Worm (Caenorhabditis elegans) whole organism, L4/young adult: ENCODE measurements around the gene F39D8.3.

Experiments used
- W03F9.2 ChIP-seq: fragments of 150-350 bp; optimal IDR thresholded peaks from 2 replicates; lab custom pipeline; 2014; ENCODE audit warnings: missing biosample characterization, missing genetic modification characterization
- dao-5 ChIP-seq: sonication (generic microtip); optimal IDR thresholded peaks from 2 replicates; lab custom pipeline; 2016; ENCODE audit warnings: missing genotype, missing genetic modification characterization, moderate library complexity, missing compliant biosample characterization
- him-1 ChIP-seq: sonication (generic microtip); optimal IDR thresholded peaks from 2 replicates; lab custom pipeline; 2016; ENCODE audit warnings: missing genotype, missing genetic modification reagents, missing genetic modification characterization, missing compliant biosample characterization

The F39D8.3 gene

DNA sequence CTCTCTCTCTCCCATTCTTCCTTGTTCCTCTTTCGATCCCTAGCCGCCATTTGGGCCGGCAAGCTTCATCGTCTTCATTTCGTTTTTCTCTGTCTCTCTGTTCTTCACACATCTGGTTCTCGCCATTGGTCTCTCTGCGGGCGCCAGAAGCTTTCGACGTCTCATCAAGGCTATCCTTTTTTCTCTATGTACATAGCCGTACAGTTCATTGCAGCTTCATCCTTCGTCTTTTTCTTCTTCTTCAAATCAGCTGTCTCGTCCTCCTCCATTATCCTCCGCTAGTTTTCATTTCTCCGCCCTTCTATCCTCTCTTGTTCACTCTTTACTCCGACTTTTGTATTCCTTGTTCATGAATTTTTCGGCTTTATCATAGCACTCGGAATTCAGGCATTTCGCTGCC lies at the start of gene F39D8.3:
TSS of gene F39D8.3 (plus strand) at position 301 of the 400 bp plus-strand sequence.
- no peak for TF ChIP-seq him-1 (tag; lab: Kevin White, UChicago)
- TF ChIP-seq dao-5 (tag; lab: Kevin White, UChicago): no peak
- TF ChIP-seq W03F9.2 (tag; lab: Kevin White, UChicago): no peak

- TF ChIP-seq him-1 (tag; lab: Kevin White, UChicago) (no peak), W03F9.2 (tag; lab: Kevin White, UChicago) (no peak), dao-5 (tag; lab: Kevin White, UChicago) (no peak)
These were observed 48.0 kb upstream of the F39D8.3 start for ce11 chrX:15372772-15373171.

DNA sequence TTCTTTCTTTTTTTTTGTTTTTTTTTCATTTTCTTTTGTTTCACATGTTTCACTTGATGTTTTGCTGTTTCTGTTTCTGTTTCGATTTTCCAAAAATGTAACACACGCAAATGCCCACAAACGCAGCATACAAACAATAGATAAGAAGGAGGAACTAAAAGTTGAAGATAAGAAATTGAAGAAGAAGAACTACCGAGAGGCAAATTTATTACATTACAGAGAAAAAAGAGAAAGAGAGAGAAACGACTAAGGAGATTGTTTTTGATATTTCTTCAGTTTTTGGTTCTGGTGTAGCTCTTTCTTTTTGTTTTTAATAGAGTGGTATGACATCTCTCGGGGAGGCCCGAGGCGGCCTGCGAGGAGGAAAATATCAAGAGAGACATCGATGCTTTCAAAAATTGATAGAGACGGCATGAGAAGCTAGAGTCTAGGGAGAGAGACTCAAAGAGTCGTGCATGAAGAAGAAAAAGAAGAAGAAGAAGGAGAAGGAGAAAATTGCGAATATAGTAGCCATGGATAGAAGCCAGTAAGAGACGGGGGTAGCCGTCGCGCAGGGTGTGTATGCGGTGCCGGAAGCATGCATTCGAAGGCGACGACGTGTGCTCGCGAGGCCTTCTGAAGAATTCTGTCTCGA lies 47.2 kb upstream of the F39D8.3 start:
- TF ChIP-seq dao-5 (tag; lab: Kevin White, UChicago) (no peak), him-1 (tag; lab: Kevin White, UChicago) (peak; percentile 44), W03F9.2 (tag; lab: Kevin White, UChicago) (peak; percentile 44)

ce11 chrX:15374668-15375208 lies 46.0 kb upstream of the F39D8.3 start:
- TF ChIP-seq dao-5 (tag; lab: Kevin White, UChicago) (no peak), him-1 (tag; lab: Kevin White, UChicago) (no peak), W03F9.2 (tag; lab: Kevin White, UChicago) (no peak)

DNA sequence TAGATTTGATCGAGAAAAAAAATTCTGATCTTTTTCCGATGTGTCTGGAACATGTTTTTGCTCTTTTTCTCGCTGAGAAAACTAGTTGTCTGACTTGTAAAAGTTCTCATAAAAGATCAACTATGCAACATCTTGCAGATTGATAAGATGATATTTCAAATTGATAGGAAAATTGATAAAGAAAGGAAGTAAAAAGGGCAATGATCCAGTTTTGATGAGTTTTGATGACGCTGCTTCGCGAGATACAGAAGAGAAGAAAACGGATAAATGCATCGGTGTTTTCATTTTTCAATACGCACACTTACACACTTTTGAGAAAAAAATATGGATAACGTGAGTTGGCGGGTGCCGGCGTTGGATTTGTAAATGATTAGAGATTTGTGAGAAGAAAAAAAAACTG lies 45.5 kb upstream of the F39D8.3 start:
- TF ChIP-seq W03F9.2 (tag; lab: Kevin White, UChicago): no peak
- TF ChIP-seq dao-5 (tag; lab: Kevin White, UChicago): no peak
- no peak for TF ChIP-seq him-1 (tag; lab: Kevin White, UChicago)

- TF ChIP-seq him-1 (tag; lab: Kevin White, UChicago): no peak
- no peak for TF ChIP-seq dao-5 (tag; lab: Kevin White, UChicago)
- no peak for TF ChIP-seq W03F9.2 (tag; lab: Kevin White, UChicago)
These were observed 44.2 kb upstream of the F39D8.3 start for ce11 chrX:15376580-15376979.

DNA sequence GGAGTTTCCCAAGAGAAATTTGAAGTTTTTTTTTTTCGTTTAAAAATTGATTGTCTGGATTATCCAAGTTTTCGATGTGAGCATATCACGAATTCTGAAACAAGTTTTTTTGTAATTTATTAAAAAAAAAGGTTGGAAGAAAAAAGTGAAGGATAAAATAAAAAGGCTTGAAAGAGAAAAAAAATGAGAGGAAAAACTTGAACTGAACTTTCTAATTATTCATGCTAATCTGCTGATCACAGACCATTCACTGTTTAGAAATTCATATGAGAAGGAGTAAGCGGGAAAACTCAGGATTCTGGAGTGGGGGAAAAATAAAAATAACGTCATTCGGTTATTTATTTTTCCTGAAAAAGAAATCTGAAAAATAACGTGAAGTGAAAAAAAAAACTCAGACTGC lies 43.0 kb upstream of the F39D8.3 start, which contains the start of gene svh-5:
TSS of gene svh-5 (minus strand) at position 101 of the 400 bp plus-strand sequence.
- TF ChIP-seq dao-5 (tag; lab: Kevin White, UChicago): no peak
- no peak for TF ChIP-seq him-1 (tag; lab: Kevin White, UChicago)
- no peak for TF ChIP-seq W03F9.2 (tag; lab: Kevin White, UChicago)

DNA sequence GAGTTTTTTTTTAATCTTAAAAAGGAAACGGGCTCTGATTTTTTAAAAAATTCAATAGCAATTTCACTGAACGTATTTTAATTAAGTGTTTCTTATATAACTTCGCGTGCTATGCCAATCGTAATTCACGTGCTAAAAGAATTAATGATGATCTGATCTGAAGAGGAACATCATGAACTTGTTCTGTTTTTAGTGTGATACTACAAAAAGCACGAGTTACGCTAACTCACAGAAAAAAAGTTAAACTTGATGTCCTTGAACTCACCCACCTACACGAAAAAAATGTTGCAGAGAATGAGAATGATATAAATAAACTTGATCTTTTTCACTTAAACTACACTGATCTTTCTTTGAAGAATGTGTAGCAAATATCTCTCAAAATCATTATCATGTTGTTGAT lies 40.9 kb upstream of the F39D8.3 start:
- TF ChIP-seq him-1 (tag; lab: Kevin White, UChicago) (no peak), W03F9.2 (tag; lab: Kevin White, UChicago) (no peak), dao-5 (tag; lab: Kevin White, UChicago) (no peak)

DNA sequence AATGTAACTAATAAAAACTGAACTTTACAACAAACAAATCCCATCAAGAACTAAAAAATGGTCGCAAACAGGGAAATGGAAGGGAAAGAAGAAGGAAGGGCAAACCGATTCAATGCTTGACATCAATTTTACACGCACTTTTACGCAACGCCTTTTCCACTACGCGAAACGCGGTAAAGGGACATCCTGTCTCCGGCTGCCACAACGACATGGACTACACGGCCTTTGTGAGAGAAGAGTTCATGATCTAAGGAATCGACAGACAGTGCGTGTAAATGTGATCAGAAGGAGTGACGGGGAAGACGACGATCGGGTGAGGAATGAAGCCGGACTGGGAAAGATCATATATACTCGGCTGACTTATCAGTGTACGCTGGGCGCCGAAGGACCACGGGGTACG lies 40.3 kb upstream of the F39D8.3 start:
- no peak for TF ChIP-seq him-1 (tag; lab: Kevin White, UChicago)
- no peak for TF ChIP-seq W03F9.2 (tag; lab: Kevin White, UChicago)
- no peak for TF ChIP-seq dao-5 (tag; lab: Kevin White, UChicago)

ce11 chrX:15381486-15381885 lies 39.3 kb upstream of the F39D8.3 start:
- TF ChIP-seq W03F9.2 (tag; lab: Kevin White, UChicago): no peak
- no peak for TF ChIP-seq dao-5 (tag; lab: Kevin White, UChicago)
- no peak for TF ChIP-seq him-1 (tag; lab: Kevin White, UChicago)

DNA sequence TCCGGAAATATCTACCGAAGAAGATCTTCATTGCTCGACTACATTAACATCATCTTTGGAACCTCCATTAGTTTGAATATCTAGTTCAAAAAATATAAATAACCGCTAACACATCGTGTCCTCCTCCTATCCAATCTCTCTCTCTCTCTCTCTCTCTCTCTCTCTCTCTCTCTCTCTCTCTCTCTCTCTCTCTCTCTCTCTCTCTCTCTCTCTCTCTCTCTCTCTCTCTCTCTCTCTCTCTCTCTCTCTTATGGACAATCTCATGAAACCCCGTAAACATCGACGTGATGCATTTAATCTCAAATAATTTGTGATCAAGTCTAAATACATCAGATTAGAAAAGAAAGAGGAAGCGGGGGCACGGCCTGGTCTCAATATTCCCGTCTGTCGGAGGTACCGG lies 38.5 kb upstream of the F39D8.3 start:
- no peak for TF ChIP-seq dao-5 (tag; lab: Kevin White, UChicago)
- no peak for TF ChIP-seq him-1 (tag; lab: Kevin White, UChicago)
- TF ChIP-seq W03F9.2 (tag; lab: Kevin White, UChicago): no peak

DNA sequence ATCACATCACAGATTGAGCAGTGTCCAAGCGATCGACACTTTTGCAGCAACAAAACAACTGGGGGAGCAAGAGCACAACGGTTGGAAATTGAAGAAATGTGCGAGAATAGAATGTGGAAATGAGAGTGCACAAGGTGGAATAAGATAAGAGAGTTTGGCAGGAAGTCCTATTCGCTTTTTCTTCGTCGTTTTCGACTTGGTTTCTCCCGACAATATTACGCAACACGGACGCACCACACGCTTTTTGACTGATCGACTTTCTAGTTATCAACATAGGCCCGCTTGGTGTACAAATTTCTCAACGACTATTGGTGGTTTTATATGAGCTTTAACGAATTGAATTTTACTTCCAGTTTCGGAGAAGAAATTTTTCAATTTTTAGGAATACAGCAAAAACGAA lies 37.9 kb upstream of the F39D8.3 start:
- TF ChIP-seq dao-5 (tag; lab: Kevin White, UChicago): no peak
- no peak for TF ChIP-seq W03F9.2 (tag; lab: Kevin White, UChicago)
- no peak for TF ChIP-seq him-1 (tag; lab: Kevin White, UChicago)

DNA sequence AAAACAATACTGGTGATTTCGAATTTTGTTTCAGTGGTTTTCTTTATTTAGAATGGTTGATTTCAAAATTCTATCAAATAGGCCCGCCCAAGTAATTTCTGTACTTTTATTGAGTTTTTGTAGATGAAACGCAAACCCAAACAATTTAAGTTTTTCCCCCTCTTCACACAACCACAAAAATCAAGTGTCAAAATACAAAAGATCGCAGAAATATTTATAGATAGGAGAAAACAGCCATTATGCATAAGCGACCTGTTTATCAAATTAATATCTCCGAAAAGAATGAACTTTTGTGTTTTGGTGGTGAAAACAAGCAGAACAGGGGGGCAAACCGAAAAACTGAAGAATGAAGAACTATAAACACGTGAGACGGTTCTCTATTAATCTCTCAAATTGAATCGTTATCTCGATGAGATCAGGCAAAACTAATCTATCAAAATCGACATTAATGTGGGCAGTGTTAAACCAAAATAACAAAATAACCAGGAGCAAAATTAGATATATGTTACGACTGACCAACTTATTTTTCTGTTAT lies 36.6 kb upstream of the F39D8.3 start:
- no peak for TF ChIP-seq dao-5 (tag; lab: Kevin White, UChicago)
- TF ChIP-seq him-1 (tag; lab: Kevin White, UChicago): no peak
- TF ChIP-seq W03F9.2 (tag; lab: Kevin White, UChicago): no peak

DNA sequence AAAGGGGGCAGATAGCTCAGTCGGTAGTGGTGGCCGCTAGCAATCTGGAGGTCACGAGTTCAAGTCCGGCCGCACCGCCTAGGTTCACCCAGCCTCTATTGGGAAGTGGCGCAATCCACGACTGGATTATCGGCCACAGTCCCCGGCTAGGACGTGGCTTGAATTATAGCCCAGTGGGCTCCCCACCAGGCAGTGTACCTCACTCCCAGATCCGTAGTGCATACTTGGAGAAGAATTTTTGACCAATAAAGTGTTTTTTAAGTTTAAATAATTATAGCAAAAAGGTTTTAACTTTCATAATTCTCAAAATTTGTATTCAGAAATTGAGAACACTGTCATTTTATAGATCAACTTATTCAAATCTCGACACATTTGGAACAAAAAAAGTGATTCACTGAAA lies 35.4 kb upstream of the F39D8.3 start:
- TF ChIP-seq dao-5 (tag; lab: Kevin White, UChicago): no peak
- TF ChIP-seq W03F9.2 (tag; lab: Kevin White, UChicago): no peak
- TF ChIP-seq him-1 (tag; lab: Kevin White, UChicago): no peak
